Fruit fly (Drosophila melanogaster): Measurements from ENCODE around the gene CG12091.

CG12091 gene

dm6 chr3L:1536487-1537337, at the start of gene CG12091, which contains the start of gene pns (continued):
- TF ChIP-seq lola (GFP tag; optimal IDR thresholded peaks at IDR 0.05) (peak in 1 of 3 experiments; percentile 60), repo (GFP tag; optimal IDR thresholded peaks at IDR 0.05) (peak; percentile 56), CG1529 (GFP tag; optimal IDR thresholded peaks at IDR 0.05) (peak; percentile 16), CG11696 (GFP tag; IDR thresholded peaks at IDR 0.05) (no peak), emc (GFP tag; optimal IDR thresholded peaks at IDR 0.05) (no peak), sqz (GFP tag; optimal IDR thresholded peaks at IDR 0.05) (peak; percentile 89), CG17359 (tag; optimal IDR thresholded peaks at IDR 0.05) (peak; percentile 61), Pdp1 (GFP tag; optimal IDR thresholded peaks at IDR 0.05) (peak; percentile 74 to 91), dm (GFP tag; optimal IDR thresholded peaks at IDR 0.05) (peak; percentile 61), CG4617 (GFP tag; optimal IDR thresholded peaks at IDR 0.05; ENCODE audit: borderline replicate concordance) (peak; percentile 27), MTF-1 (GFP tag; optimal IDR thresholded peaks at IDR 0.05; ENCODE audit: borderline replicate concordance) (no peak), caup (GFP tag; optimal IDR thresholded peaks at IDR 0.05; ENCODE audit: severe bottlenecking) (peak; percentile 71), ara (GFP tag; IDR thresholded peaks at IDR 0.05) (no peak), pho (GFP tag; optimal IDR thresholded peaks at IDR 0.05) (peak; percentile 66), Asciz (GFP tag; optimal IDR thresholded peaks at IDR 0.05) (no peak), Eip74EF (GFP tag; optimal IDR thresholded peaks at IDR 0.05) (peak in 1 of 2 experiments; percentile 16), Ets65A (GFP tag) (peak; percentile 93), CG14441 (GFP tag; IDR thresholded peaks at IDR 0.05) (peak; percentile 71), HLH4C (GFP tag; IDR thresholded peaks at IDR 0.05; ENCODE audit: partially characterized antibody) (peak; percentile 40; the same call in 1 of the 3 replicates), CG1233 (GFP tag; optimal IDR thresholded peaks at IDR 0.05) (peak; percentile 48), ken (GFP tag; IDR thresholded peaks at IDR 0.05) (0 out of 3 replicates have a peak, but pooled peaks have one; percentile 31), tna (GFP tag; IDR thresholded peaks at IDR 0.05; ENCODE audit: partially characterized antibody) (no peak), Atf3 (GFP tag; optimal IDR thresholded peaks at IDR 0.05) (peak; percentile 41), Ets97D (GFP tag; optimal IDR thresholded peaks at IDR 0.05) (peak; percentile 84), org-1 (GFP tag; optimal IDR thresholded peaks at IDR 0.05) (peak; percentile 12), fu2 (GFP tag; optimal IDR thresholded peaks at IDR 0.05) (peak; percentile 63), Bteb2 (GFP tag; optimal IDR thresholded peaks at IDR 0.05) (peak; percentile 56), lmd (GFP tag; IDR thresholded peaks at IDR 0.05) (peak; percentile 60; the same call in 1 of the 2 replicates), Awh (GFP tag; IDR thresholded peaks at IDR 0.05) (no peak), Lim3 (GFP tag; IDR thresholded peaks at IDR 0.05) (no peak), CG12236 (GFP tag; optimal IDR thresholded peaks at IDR 0.05) (peak; percentile 50), CG11723 (GFP tag; optimal IDR thresholded peaks at IDR 0.05) (no peak), CG12659 (GFP tag; optimal IDR thresholded peaks at IDR 0.05) (peak; percentile 87), sna (GFP tag; IDR thresholded peaks at IDR 0.05; ENCODE audit: partially characterized antibody) (peak; percentile 40; the same call in 1 of the 2 replicates), tio (GFP tag; optimal IDR thresholded peaks at IDR 0.05) (no peak), CG11456 (GFP tag; IDR thresholded peaks at IDR 0.05) (peak; percentile 74), CG3847 (GFP tag; IDR thresholded peaks at IDR 0.05) (peak; percentile 73), Chrac-16 (GFP tag; optimal IDR thresholded peaks at IDR 0.05) (peak; percentile 64), CG13894 (tag; optimal IDR thresholded peaks at IDR 0.05) (no peak), klu (GFP tag; IDR thresholded peaks at IDR 0.05) (peak; percentile 53; the same call in 1 of the 2 replicates), zen (tag; optimal IDR thresholded peaks at IDR 0.05) (peak; percentile 72), CG11085 (GFP tag; IDR thresholded peaks at IDR 0.05) (peak; percentile 38; the same call in 1 of the 2 replicates), CG42726 (GFP tag; IDR thresholded peaks at IDR 0.05; ENCODE audit: partially characterized antibody) (no peak), HLH3B (GFP tag; IDR thresholded peaks at IDR 0.05) (0 out of 2 replicates have a peak, but pooled peaks have one; percentile 15), hbn (GFP tag; IDR thresholded peaks at IDR 0.05; ENCODE audit: partially characterized antibody) (no peak), wor (GFP tag; IDR thresholded peaks at IDR 0.05) (peak; percentile 58), CG6683 (GFP tag; optimal IDR thresholded peaks at IDR 0.05) (no peak)
